Worm (Caenorhabditis elegans) whole organism, midembryonic: ENCODE results near the gene ndua-1.

Experiments
- T22C8.4 ChIP-seq: fragments of 200-800 bp; sonication (Bioruptor generic); IDR thresholded peaks from 2 replicates; pipeline ENCODE4 v1.3.6; 2022; ENCODE audit warnings: missing genetic modification characterization, missing compliant biosample characterization
- cog-1 ChIP-seq: sonication (generic microtip); optimal IDR thresholded peaks from 2 replicates; lab custom pipeline; 2016; ENCODE audit warnings: missing genetic modification characterization, missing compliant biosample characterization
- flt-1 ChIP-seq: fragments of 200-800 bp; sonication (Bioruptor generic); IDR thresholded peaks from 2 replicates; pipeline ENCODE4 v1.3.6; 2022; ENCODE audit warnings: missing genetic modification characterization, missing compliant biosample characterization
- klf-2 ChIP-seq: fragments of 200-800 bp; sonication (Bioruptor generic); conservative IDR thresholded peaks from 2 replicates; pipeline ENCODE4 v1.3.6; 2022; ENCODE audit warnings: missing genetic modification reagents, missing genetic modification characterization, missing compliant biosample characterization
- ref-1 ChIP-seq: fragments of 200-800 bp; sonication (Bioruptor generic); conservative IDR thresholded peaks from 2 replicates; pipeline ENCODE4 v1.3.6; 2022; ENCODE audit warnings: missing genetic modification reagents, missing genetic modification characterization, missing compliant biosample characterization
- tab-1 ChIP-seq: fragments of 200-800 bp; sonication (Bioruptor generic); IDR thresholded peaks from 2 replicates; pipeline ENCODE4 v1.3.6; 2022; ENCODE audit warnings: missing genetic modification characterization, missing compliant biosample characterization
- ztf-23 ChIP-seq: fragments of 200-800 bp; sonication (Bioruptor generic); IDR thresholded peaks from 2 replicates; pipeline ENCODE4 v1.3.6; 2022; ENCODE audit warnings: missing genetic modification reagents, missing genetic modification characterization, missing compliant biosample characterization
- ztf-29 ChIP-seq: fragments of 200-800 bp; sonication (Bioruptor generic); IDR thresholded peaks from 2 replicates; pipeline ENCODE4 v1.3.6; 2022; ENCODE audit warnings: missing genetic modification reagents, missing genetic modification characterization, missing compliant biosample characterization

ce11 chrV:20826618-20827017 is 25.1 kb downstream of the ndua-1 start:
- TF ChIP-seq tab-1 (GFP tag; lab: Robert Waterston, UW) (no peak), ztf-23 (GFP tag; lab: Robert Waterston, UW) (no peak), ref-1 (GFP tag; lab: Robert Waterston, UW) (no peak), cog-1 (tag; lab: Kevin White, UChicago) (no peak), klf-2 (GFP tag; lab: Robert Waterston, UW) (no peak), ztf-29 (GFP tag; lab: Robert Waterston, UW) (no peak), flt-1 (GFP tag; lab: Robert Waterston, UW) (no peak), T22C8.4 (no peak)
